Worm (Caenorhabditis elegans) whole organism, young adult: ENCODE measurements around the gene mmaa-1.

Source experiments
- F37B4.10 ChIP-seq: fragments of 200-800 bp; sonication (Bioruptor generic); IDR thresholded peaks from 2 replicates; pipeline ENCODE4 v1.3.6; 2022; ENCODE audit warnings: missing genetic modification characterization, missing compliant biosample characterization
- Y53F4B.3 ChIP-seq: fragments of 200-800 bp; sonication (Bioruptor generic); IDR thresholded peaks from 2 replicates; pipeline ENCODE4 v1.3.6; 2022; ENCODE audit warnings: missing genetic modification reagents, missing genetic modification characterization, missing compliant biosample characterization
- ama-1 ChIP-seq, 3 experiments: fragments of 150-350 bp in 1 of 3; sonication (generic microtip) in 2 of 3; optimal IDR thresholded peaks; 2 replicates each; lab custom pipeline; 2014 to 2018; ENCODE audit warnings: missing biosample characterization in 2 of 3, missing genetic modification characterization in 2 of 3, missing genetic modification reagents in 2 of 3
- him-1 ChIP-seq: sonication (generic microtip); optimal IDR thresholded peaks from 2 replicates; lab custom pipeline; 2016; ENCODE audit warnings: missing genotype, missing genetic modification reagents, missing genetic modification characterization, missing compliant biosample characterization
- hrde-1 ChIP-seq: sonication (generic microtip); optimal IDR thresholded peaks from 2 replicates; lab custom pipeline; 2016; ENCODE audit warnings: missing genetic modification characterization, mild to moderate bottlenecking, missing compliant biosample characterization, moderate library complexity, missing genotype, missing genetic modification reagents, borderline replicate concordance
- let-607 ChIP-seq, 2 experiments: fragments of 200-800 bp in 1 of 2; sonication (Bioruptor generic) in 1 of 2; sonication (generic microtip) in 1 of 2; optimal IDR thresholded peaks; 2 replicates each; lab custom pipeline; 2016 to 2018; ENCODE audit warnings: mild to moderate bottlenecking in 2 of 2, missing compliant biosample characterization in 2 of 2, missing genetic modification characterization in 2 of 2, moderate library complexity in 2 of 2, missing genotype in 1 of 2
- lin-26 ChIP-seq: fragments of 200-800 bp; sonication (Bioruptor generic); IDR thresholded peaks from 2 replicates; pipeline ENCODE4 v1.3.6; 2022; ENCODE audit warnings: missing genetic modification reagents, missing genetic modification characterization, missing compliant biosample characterization
- mes-4 ChIP-seq: sonication (generic microtip); optimal IDR thresholded peaks from 2 replicates; lab custom pipeline; 2016; ENCODE audit warnings: missing genotype, missing genetic modification characterization, missing compliant biosample characterization
- nfya-1 ChIP-seq: sonication (generic microtip); optimal IDR thresholded peaks from 2 replicates; lab custom pipeline; 2017; ENCODE audit warnings: antibody characterized with exemption, missing compliant biosample characterization, missing genetic modification characterization, borderline replicate concordance; ENCODE audit not compliant: insufficient read depth
- pha-4 ChIP-seq: fragments of 150-350 bp; sonication (generic microtip); optimal IDR thresholded peaks from 2 replicates; lab custom pipeline; 2014; ENCODE audit warnings: missing biosample characterization, missing genetic modification reagents, missing genetic modification characterization
- unc-62 ChIP-seq: fragments of 150-350 bp; optimal IDR thresholded peaks from 2 replicates; lab custom pipeline; 2014; ENCODE audit warnings: missing biosample characterization, missing genetic modification reagents, missing genetic modification characterization

ce11 chrII:7069866-7070265, 31.1 kb downstream of the mmaa-1 start, which contains the start of gene him-14:
- no peak for TF ChIP-seq hrde-1 (tag; lab: Kevin White, UChicago)
- TF ChIP-seq him-1 (tag; lab: Kevin White, UChicago), result peak; percentile 10
- TF ChIP-seq mes-4, result no peak
- no peak for TF ChIP-seq let-607 (tag; optimal IDR thresholded peaks at IDR 0.05; lab: Kevin White, UChicago)
- TF ChIP-seq pha-4, result no peak
- no peak for TF ChIP-seq ama-1 (optimal IDR thresholded peaks at IDR 0.05; lab: Kevin White, UChicago)
- no peak for TF ChIP-seq ama-1 (GFP tag; optimal IDR thresholded peaks at IDR 0.05; lab: Kevin White, UChicago)
- no peak for TF ChIP-seq unc-62 (GFP tag; lab: Kevin White, UChicago)
- no peak for TF ChIP-seq nfya-1 (tag; lab: Kevin White, UChicago)
- TF ChIP-seq F37B4.10 (GFP tag; lab: Robert Waterston, UW), result no peak
- TF ChIP-seq Y53F4B.3 (GFP tag; lab: Robert Waterston, UW), result no peak
- TF ChIP-seq lin-26, result no peak
